Worm (Caenorhabditis elegans): ENCODE measurements around the gene C01G5.7.

Gene C01G5.7

ce11 chrIV:6474751-6475150, 43.2 kb upstream of the C01G5.7 start (continued):
- no peak for TF ChIP-seq ceh-32 (tag; optimal IDR thresholded peaks at IDR 0.05; ENCODE audit: poor library complexity)
- no peak for TF ChIP-seq Y48G9A.11 (GFP tag; IDR thresholded peaks at IDR 0.05)
- TF ChIP-seq snpc-4 (tag; optimal IDR thresholded peaks at IDR 0.05): no peak
- TF ChIP-seq lin-1 (GFP tag; IDR thresholded peaks at IDR 0.05): no peak
- TF ChIP-seq rbr-2 (tag; optimal IDR thresholded peaks at IDR 0.05): peak; percentile 29
- TF ChIP-seq ceh-28 (tag; optimal IDR thresholded peaks at IDR 0.05): no peak
- TF ChIP-seq nhr-48 (tag; optimal IDR thresholded peaks at IDR 0.05): no peak
- peak in 1 of 2 experiments; percentile 64 for TF ChIP-seq lsy-2 (tag; optimal IDR thresholded peaks at IDR 0.05)
- TF ChIP-seq madf-5 (GFP tag; IDR thresholded peaks at IDR 0.05): no peak
- no peak for TF ChIP-seq lin-13 (GFP tag; optimal IDR thresholded peaks at IDR 0.05)
- TF ChIP-seq daf-16 (GFP tag; optimal IDR thresholded peaks at IDR 0.05): peak in 1 of 2 experiments; percentile 12
- peak; percentile 86 for TF ChIP-seq daf-16 (tag; optimal IDR thresholded peaks at IDR 0.05)
- no peak for TF ChIP-seq cey-2 (tag; optimal IDR thresholded peaks at IDR 0.05; ENCODE audit: borderline replicate concordance, insufficient read depth)
- peak; percentile 17 for TF ChIP-seq nhr-11 (tag; optimal IDR thresholded peaks at IDR 0.05)
- TF ChIP-seq pha-4 (GFP tag; IDR thresholded peaks at IDR 0.05): no peak
- TF ChIP-seq pha-4 (tag; optimal IDR thresholded peaks at IDR 0.05): no peak

ce11 chrIV:6480221-6480620, 37.7 kb upstream of the C01G5.7 start, which contains the start of gene tyr-6:
Gene tyr-6 (plus strand): TSS chrIV:6480521.
- TF ChIP-seq lin-29 (GFP tag; IDR thresholded peaks at IDR 0.05) (no peak), pha-4 (GFP tag; IDR thresholded peaks at IDR 0.05) (no peak), pha-4 (tag; optimal IDR thresholded peaks at IDR 0.05) (no peak), ceh-82 (tag; optimal IDR thresholded peaks at IDR 0.05) (no peak), lin-13 (GFP tag; optimal IDR thresholded peaks at IDR 0.05) (no peak), ceh-28 (tag; optimal IDR thresholded peaks at IDR 0.05) (no peak), spr-3 (GFP tag; optimal IDR thresholded peaks at IDR 0.05) (no peak)

- TF ChIP-seq F37D6.2 (tag; optimal IDR thresholded peaks at IDR 0.05) (no peak), daf-19 (GFP tag; conservative IDR thresholded peaks at IDR 0.05) (peak; percentile 74; the same call in 1 of the 2 replicates), F10B5.3 (tag; optimal IDR thresholded peaks at IDR 0.05) (no peak), unc-62 (GFP tag; optimal IDR thresholded peaks at IDR 0.05 in 1 of 2) (no peak), unc-62 (tag; optimal IDR thresholded peaks at IDR 0.05) (no peak), lir-3 (tag; optimal IDR thresholded peaks at IDR 0.05) (peak; percentile 14), snpc-4 (tag; optimal IDR thresholded peaks at IDR 0.05) (no peak), sdz-12 (GFP tag; optimal IDR thresholded peaks at IDR 0.05) (no peak), daf-12 (tag; optimal IDR thresholded peaks at IDR 0.05) (no peak), madf-5 (GFP tag; IDR thresholded peaks at IDR 0.05) (peak; percentile 81 to 84; a peak in 3 of 4 replicates), unc-39 (tag; optimal IDR thresholded peaks at IDR 0.05) (no peak), dpl-1 (GFP tag; optimal IDR thresholded peaks at IDR 0.05) (peak; percentile 32), ceh-32 (tag; optimal IDR thresholded peaks at IDR 0.05; ENCODE audit: poor library complexity) (no peak), lin-13 (GFP tag; optimal IDR thresholded peaks at IDR 0.05) (peak; percentile 12), skn-1 (tag; optimal IDR thresholded peaks at IDR 0.05) (no peak), hlh-30 (tag; optimal IDR thresholded peaks at IDR 0.05; ENCODE audit: insufficient read depth) (peak; percentile 36), T26A8.4 (GFP tag; IDR thresholded peaks at IDR 0.05) (peak; percentile 79), pha-4 (GFP tag; IDR thresholded peaks at IDR 0.05) (peak; percentile 87; the same call in 1 of the 2 replicates), pha-4 (tag; optimal IDR thresholded peaks at IDR 0.05) (no peak), nhr-237 (tag; optimal IDR thresholded peaks at IDR 0.05) (no peak), rbr-2 (tag; optimal IDR thresholded peaks at IDR 0.05) (peak; percentile 55), cey-2 (tag; optimal IDR thresholded peaks at IDR 0.05; ENCODE audit: borderline replicate concordance, insufficient read depth) (no peak), daf-8 (GFP tag; IDR thresholded peaks at IDR 0.05) (no peak), mdl-1 (tag; optimal IDR thresholded peaks at IDR 0.05) (no peak), zip-2 (tag; optimal IDR thresholded peaks at IDR 0.05) (peak; percentile 51), mdt-29 (GFP tag; IDR thresholded peaks at IDR 0.05) (peak; percentile 61; the same call in 1 of the 2 replicates), mxl-3 (GFP tag; optimal IDR thresholded peaks at IDR 0.05) (peak; percentile 44), T20F7.1 (GFP tag; optimal IDR thresholded peaks at IDR 0.05) (no peak), jun-1 (tag; optimal IDR thresholded peaks at IDR 0.05) (no peak), spr-3 (GFP tag; optimal IDR thresholded peaks at IDR 0.05) (no peak), fkh-10 (GFP tag; optimal IDR thresholded peaks at IDR 0.05) (no peak), F49E8.2 (tag; optimal IDR thresholded peaks at IDR 0.05; ENCODE audit: borderline replicate concordance) (peak; percentile 36), snpc-1.2 (GFP tag; IDR thresholded peaks at IDR 0.05) (peak; percentile 99), nhr-6 (tag; optimal IDR thresholded peaks at IDR 0.05) (no peak), dve-1 (tag; optimal IDR thresholded peaks at IDR 0.05; ENCODE audit: insufficient read depth) (peak; percentile 52), tag-97 (GFP tag; IDR thresholded peaks at IDR 0.05) (no peak)
These were observed 37.0 kb upstream of the C01G5.7 start for ce11 chrIV:6480978-6481377.

All from whole organism, L4 larva.